Fruit fly (Drosophila melanogaster) whole organism, prepupa: ENCODE measurements around the gene CG2017.

Experiments used
- CG10631 ChIP-seq: fragments of 200-800 bp; sonication (Bioruptor generic); optimal IDR thresholded peaks from 2 replicates; lab custom pipeline; 2016; ENCODE audit warnings: missing biosample characterization, missing genetic modification characterization
- CG10669 ChIP-seq: fragments of 200-800 bp; sonication (Bioruptor generic); optimal IDR thresholded peaks from 3 replicates; lab custom pipeline; 2018; ENCODE audit warnings: missing biosample characterization, mild to moderate bottlenecking, missing genetic modification characterization, moderate library complexity
- CG11294 ChIP-seq: fragments of 200-800 bp; sonication (Bioruptor generic); IDR thresholded peaks from 2 replicates; pipeline ENCODE4 v1.3.6; 2022; ENCODE audit warnings: missing biosample characterization, missing genetic modification characterization
- CG11762 ChIP-seq: fragments of 200-800 bp; sonication (Bioruptor generic); optimal IDR thresholded peaks from 3 replicates; lab custom pipeline; 2016; ENCODE audit warnings: missing biosample characterization, missing genetic modification characterization; ENCODE audit not compliant: insufficient read depth
- CG16779 ChIP-seq: fragments of 200-800 bp; sonication (Bioruptor generic); optimal IDR thresholded peaks from 3 replicates; lab custom pipeline; 2017; ENCODE audit warnings: missing biosample characterization, mild to moderate bottlenecking, missing genetic modification characterization
- CG31627 ChIP-seq: fragments of 200-800 bp; sonication (Bioruptor generic); optimal IDR thresholded peaks from 3 replicates; lab custom pipeline; 2016; ENCODE audit warnings: missing biosample characterization, missing genetic modification characterization
- CG34406 ChIP-seq: fragments of 200-800 bp; sonication (Bioruptor generic); optimal IDR thresholded peaks from 3 replicates; lab custom pipeline; 2016; ENCODE audit warnings: missing biosample characterization, missing genetic modification characterization
- CG3919 ChIP-seq: fragments of 200-800 bp; sonication (Bioruptor generic); optimal IDR thresholded peaks from 3 replicates; lab custom pipeline; 2016; ENCODE audit warnings: missing biosample characterization, missing genetic modification characterization
- CG4318 ChIP-seq: fragments of 200-800 bp; sonication (Bioruptor generic); optimal IDR thresholded peaks from 3 replicates; lab custom pipeline; 2017; ENCODE audit warnings: missing biosample characterization, mild to moderate bottlenecking, missing genetic modification characterization
- CG6808 ChIP-seq: fragments of 200-800 bp; sonication (Bioruptor generic); optimal IDR thresholded peaks from 3 replicates; lab custom pipeline; 2017; ENCODE audit warnings: missing biosample characterization, missing genetic modification characterization, mild to moderate bottlenecking, moderate library complexity, missing genetic modification reagents
- CG7368 ChIP-seq: fragments of 200-800 bp; sonication (Bioruptor generic); optimal IDR thresholded peaks from 3 replicates; lab custom pipeline; 2016; ENCODE audit warnings: missing biosample characterization, missing genetic modification characterization
- CG8119 ChIP-seq: fragments of 200-800 bp; sonication (Bioruptor generic); IDR thresholded peaks from 3 replicates; pipeline ENCODE4 v1.3.6; 2022; ENCODE audit warnings: missing biosample characterization, missing genetic modification characterization
- CG9139 ChIP-seq: fragments of 200-800 bp; sonication (Bioruptor generic); optimal IDR thresholded peaks from 3 replicates; lab custom pipeline; 2017; ENCODE audit warnings: missing biosample characterization, mild to moderate bottlenecking, missing genetic modification characterization
- Eip75B ChIP-seq: fragments of 200-800 bp; sonication (Bioruptor generic); optimal IDR thresholded peaks from 3 replicates; lab custom pipeline; 2016; ENCODE audit warnings: missing biosample characterization, missing genetic modification characterization
- Eip78C ChIP-seq: fragments of 200-800 bp; sonication (Bioruptor generic); peaks from one replicate; lab custom pipeline; 2016; ENCODE audit warnings: missing biosample characterization, missing genetic modification characterization
- Ets96B ChIP-seq: fragments of 200-800 bp; optimal IDR thresholded peaks from 2 replicates; lab custom pipeline; 2019; ENCODE audit warnings: missing biosample characterization, mild to moderate bottlenecking, missing genetic modification characterization, moderate library complexity
- Gug ChIP-seq: fragments of 200-800 bp; sonication (Bioruptor generic); IDR thresholded peaks from 2 replicates; pipeline ENCODE4 v1.3.6; 2022; ENCODE audit warnings: missing biosample characterization, missing genetic modification characterization
- Hr38 ChIP-seq: sonication (Bioruptor generic); optimal IDR thresholded peaks from 2 replicates; lab custom pipeline; 2016; ENCODE audit warnings: missing biosample characterization, missing genetic modification characterization
- Hr39 ChIP-seq: fragments of 200-800 bp; sonication (Bioruptor generic); optimal IDR thresholded peaks from 2 replicates; lab custom pipeline; 2016; ENCODE audit warnings: missing biosample characterization, missing genetic modification characterization
- Lpt ChIP-seq: fragments of 200-800 bp; sonication (Bioruptor generic); optimal IDR thresholded peaks from 3 replicates; lab custom pipeline; 2016; ENCODE audit warnings: missing biosample characterization, missing genetic modification characterization
- Met ChIP-seq: fragments of 200-800 bp; sonication (Bioruptor generic); optimal IDR thresholded peaks from 3 replicates; lab custom pipeline; 2016; ENCODE audit warnings: missing biosample characterization, missing genetic modification characterization
- OdsH ChIP-seq: fragments of 200-800 bp; sonication (Bioruptor generic); optimal IDR thresholded peaks from 3 replicates; lab custom pipeline; 2016; ENCODE audit warnings: missing biosample characterization, missing genetic modification characterization
- Smox ChIP-seq: fragments of 200-800 bp; sonication (Bioruptor generic); optimal IDR thresholded peaks from 3 replicates; lab custom pipeline; 2016; ENCODE audit warnings: missing biosample characterization, missing genetic modification characterization
- Sox14 ChIP-seq: fragments of 200-800 bp; sonication (Bioruptor generic); optimal IDR thresholded peaks from 3 replicates; lab custom pipeline; 2016; ENCODE audit warnings: missing biosample characterization, missing genetic modification characterization
- achi ChIP-seq: fragments of 200-800 bp; sonication (Bioruptor generic); optimal IDR thresholded peaks from 3 replicates; lab custom pipeline; 2016; ENCODE audit warnings: missing biosample characterization, missing genetic modification characterization
- acj6 ChIP-seq: fragments of 200-800 bp; sonication (Bioruptor generic); optimal IDR thresholded peaks from 3 replicates; lab custom pipeline; 2016; ENCODE audit warnings: missing biosample characterization, missing genetic modification characterization
- dac ChIP-seq: fragments of 200-800 bp; sonication (Bioruptor generic); optimal IDR thresholded peaks from 2 replicates; lab custom pipeline; 2017; ENCODE audit warnings: missing biosample characterization, mild to moderate bottlenecking, missing genetic modification characterization
- eg ChIP-seq: fragments of 200-800 bp; sonication (Bioruptor generic); IDR thresholded peaks from 3 replicates; pipeline ENCODE4 v1.3.6; 2022; ENCODE audit warnings: missing biosample characterization, missing genetic modification characterization
- esn ChIP-seq: fragments of 200-800 bp; sonication (Bioruptor generic); optimal IDR thresholded peaks from 2 replicates; lab custom pipeline; 2016; ENCODE audit warnings: missing biosample characterization, mild to moderate bottlenecking, missing genetic modification characterization, moderate library complexity
- fd59A ChIP-seq: fragments of 200-800 bp; sonication (Bioruptor generic); optimal IDR thresholded peaks from 2 replicates; lab custom pipeline; 2017; ENCODE audit warnings: missing biosample characterization, mild to moderate bottlenecking, missing genetic modification characterization, missing genetic modification reagents
- fd85E ChIP-seq: fragments of 200-800 bp; sonication (Bioruptor generic); optimal IDR thresholded peaks from 3 replicates; lab custom pipeline; 2016; ENCODE audit warnings: missing biosample characterization, missing genetic modification characterization
- fkh ChIP-seq: fragments of 200-800 bp; sonication (Bioruptor generic); optimal IDR thresholded peaks from 3 replicates; lab custom pipeline; 2017; ENCODE audit warnings: missing biosample characterization, mild to moderate bottlenecking, missing genetic modification characterization, moderate library complexity
- net ChIP-seq: fragments of 200-800 bp; sonication (Bioruptor generic); optimal IDR thresholded peaks from 3 replicates; lab custom pipeline; 2016; ENCODE audit warnings: missing biosample characterization, missing genetic modification characterization
- pdm3 ChIP-seq: fragments of 200-800 bp; sonication (Bioruptor generic); optimal IDR thresholded peaks from 3 replicates; lab custom pipeline; 2016; ENCODE audit warnings: missing biosample characterization, missing genetic modification characterization
- salr ChIP-seq, 2 experiments: fragments of 200-800 bp; sonication (Bioruptor generic); optimal IDR thresholded peaks; 3 replicates each; lab custom pipeline; 2016 to 2018; ENCODE audit warnings: missing biosample characterization in 2 of 2, missing genetic modification characterization in 2 of 2, mild to moderate bottlenecking in 1 of 2
- spab ChIP-seq: fragments of 200-800 bp; sonication (Bioruptor generic); optimal IDR thresholded peaks from 2 replicates; lab custom pipeline; 2017; ENCODE audit warnings: missing biosample characterization, mild to moderate bottlenecking, missing genetic modification characterization, missing genetic modification reagents
- ss ChIP-seq, 2 experiments: fragments of 200-800 bp; sonication (Bioruptor generic); optimal IDR thresholded peaks; 2 replicates in 1 of 2; 3 replicates in 1 of 2; lab custom pipeline; 2017 to 2018; ENCODE audit warnings: mild to moderate bottlenecking in 2 of 2, missing biosample characterization in 2 of 2, missing genetic modification characterization in 2 of 2, moderate library complexity in 1 of 2
- svp ChIP-seq: fragments of 200-800 bp; sonication (Bioruptor generic); peaks from one replicate; lab custom pipeline; 2016; ENCODE audit warnings: missing biosample characterization, missing genetic modification characterization
- topi ChIP-seq: fragments of 200-800 bp; sonication (Bioruptor generic); optimal IDR thresholded peaks from 3 replicates; lab custom pipeline; 2016; ENCODE audit warnings: missing biosample characterization, missing genetic modification characterization
- vri ChIP-seq: fragments of 200-800 bp; sonication (Bioruptor generic); optimal IDR thresholded peaks from 3 replicates; lab custom pipeline; 2016; ENCODE audit warnings: missing biosample characterization, mild to moderate bottlenecking, missing genetic modification characterization

CG2017 gene

DNA sequence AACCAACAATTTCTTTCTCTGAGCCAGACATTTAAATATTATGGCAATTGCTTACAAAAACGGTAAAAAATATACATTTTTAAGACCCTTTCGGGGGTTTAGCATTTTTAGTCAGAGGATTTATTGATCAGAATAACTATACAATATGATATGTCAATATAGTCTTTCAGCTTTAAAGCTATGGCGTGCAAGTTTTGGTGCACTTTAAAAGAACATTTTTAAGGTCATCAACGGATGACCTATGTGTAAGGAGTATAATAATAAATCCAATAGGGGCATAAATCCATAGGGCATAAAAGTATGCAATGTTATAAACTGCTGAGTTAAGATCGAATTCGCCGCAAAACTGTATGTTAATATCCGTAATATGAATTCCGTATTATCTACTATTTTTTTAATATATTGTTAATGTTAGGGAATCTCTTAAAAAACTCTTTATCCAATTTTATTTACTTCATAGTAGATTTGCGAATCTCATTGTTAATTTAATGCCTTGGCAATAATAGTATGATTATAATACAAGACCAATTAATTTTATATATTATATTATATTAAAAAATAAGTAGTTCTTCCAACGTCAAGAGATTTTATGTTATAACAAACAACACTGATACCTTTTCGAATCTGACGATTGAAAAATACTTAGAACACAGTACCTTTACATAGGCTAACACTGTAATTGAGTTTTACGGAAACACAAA lies 15.5 kb downstream of the CG2017 start, which contains the start of gene CG14676:
CG14676 (plus strand) TSS at position 651 of the 701 bp plus-strand sequence.
- no peak for TF ChIP-seq topi
- TF ChIP-seq svp (GFP tag; lab: Kevin White, UChicago), result peak; percentile 93
- TF ChIP-seq, all 60 proteins: peak for 1

dm6 chr3R:5843516-5843915 lies 18.7 kb downstream of the CG2017 start:
- TF ChIP-seq svp (GFP tag; lab: Kevin White, UChicago) (peak; percentile 88), CG34406 (GFP tag; lab: Kevin White, UChicago) (no peak), Met (no peak)

DNA sequence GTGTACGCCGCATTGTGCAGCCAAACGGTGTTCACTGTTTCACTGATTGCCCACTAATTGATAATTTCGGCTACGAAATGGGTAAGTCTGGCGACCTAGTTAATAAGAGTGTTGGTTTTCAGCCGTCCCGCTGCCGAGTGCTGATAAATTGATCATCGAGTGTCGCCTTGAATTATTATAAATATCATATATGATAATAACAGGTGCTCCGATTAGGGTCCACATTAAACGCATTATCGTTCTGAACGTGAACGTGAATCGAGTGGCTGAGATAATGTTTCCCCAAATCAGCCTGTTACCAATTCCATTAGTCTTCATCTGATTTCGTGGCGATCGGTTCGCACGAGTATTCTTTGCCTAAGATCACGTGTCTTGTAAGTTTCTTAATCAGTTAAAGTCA lies 20.9 kb downstream of the CG2017 start:
- no peak for TF ChIP-seq esn (GFP tag; lab: Kevin White, UChicago)
- no peak for TF ChIP-seq OdsH
- peak; percentile 21 for TF ChIP-seq vri (GFP tag; lab: Kevin White, UChicago)

- no peak for TF ChIP-seq Sox14 (GFP tag; lab: Kevin White, UChicago)
- no peak for TF ChIP-seq CG7368
- TF ChIP-seq spab (GFP tag; lab: Kevin White, UChicago), result no peak
- no peak for TF ChIP-seq CG10631 (GFP tag; lab: Kevin White, UChicago)
- TF ChIP-seq Ets96B, result no peak
- TF ChIP-seq Met, result no peak
- no peak for TF ChIP-seq eg
- no peak for TF ChIP-seq achi (GFP tag; lab: Kevin White, UChicago)
- no peak for TF ChIP-seq CG11294 (GFP tag; lab: Robert Waterston, UW)
- no peak for TF ChIP-seq Hr38 (GFP tag; lab: Kevin White, UChicago)
- no peak for TF ChIP-seq Lpt (GFP tag; lab: Kevin White, UChicago)
- TF ChIP-seq Hr39 (GFP tag; lab: Kevin White, UChicago), result no peak
- no peak for TF ChIP-seq CG8119 (GFP tag; lab: Robert Waterston, UW)
- TF ChIP-seq Eip75B (GFP tag; lab: Kevin White, UChicago), result no peak
- no peak for TF ChIP-seq ss (GFP tag; optimal IDR thresholded peaks at IDR 0.05; lab: Kevin White, UChicago)
- no peak for TF ChIP-seq esn (GFP tag; lab: Kevin White, UChicago)
- no peak for TF ChIP-seq Smox
- TF ChIP-seq dac (GFP tag; lab: Kevin White, UChicago), result no peak
- TF ChIP-seq CG16779 (tag; lab: Kevin White, UChicago), result no peak
Measured at dm6 chr3R:5840870-5841269, 21.3 kb downstream of the CG2017 start, which contains the start of gene CG1213. TSS of gene CG1213 (plus strand) at chr3R:5841170.

DNA sequence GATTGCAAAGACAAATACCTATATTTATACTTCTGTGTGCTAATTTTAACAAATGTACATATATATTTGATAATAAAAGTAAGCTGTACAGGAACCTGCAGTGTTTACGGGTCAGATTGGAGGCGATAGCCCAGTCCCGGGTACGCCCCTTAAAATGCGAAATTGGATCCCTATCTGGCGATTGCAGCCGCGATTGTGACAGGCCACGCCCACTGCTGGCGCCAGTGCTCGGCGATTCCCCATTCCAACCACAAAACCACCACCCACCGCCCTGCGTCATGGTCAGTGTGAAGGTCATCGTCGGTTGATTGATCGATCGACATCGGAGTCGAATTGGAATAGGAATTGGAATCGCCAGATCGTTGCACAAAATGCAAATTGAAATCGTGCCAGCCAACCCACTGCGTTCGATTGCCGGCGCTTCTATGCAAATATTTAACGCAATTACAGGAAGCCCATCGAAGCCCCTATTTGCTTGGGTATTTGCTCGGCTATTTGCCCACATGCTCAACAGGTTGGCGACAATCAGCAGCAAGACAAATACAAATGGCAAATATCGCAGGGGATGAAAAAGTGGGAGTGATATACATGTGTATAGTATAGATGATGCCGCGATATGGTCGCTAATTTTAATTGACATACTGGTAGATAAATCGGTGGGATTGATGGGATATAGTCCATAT lies 23.4 kb downstream of the CG2017 start:
- TF ChIP-seq OdsH (peak; percentile 51), net (GFP tag; lab: Kevin White, UChicago) (peak; percentile 46), fkh (GFP tag; lab: Kevin White, UChicago) (peak; percentile 41), esn (GFP tag; lab: Kevin White, UChicago) (peak; percentile 14), fd59A (peak; percentile 11), Gug (GFP tag; lab: Robert Waterston, UW) (0 out of 2 replicates have a peak, but pooled peaks have one; percentile 13), Sox14 (GFP tag; lab: Kevin White, UChicago) (no peak), CG11294 (GFP tag; lab: Robert Waterston, UW) (no peak), Eip78C (GFP tag; lab: Kevin White, UChicago) (peak; percentile 83), CG7368 (peak; percentile 39), CG10669 (GFP tag; lab: Kevin White, UChicago) (peak; percentile 52), CG10631 (GFP tag; lab: Kevin White, UChicago) (peak; percentile 41), CG6808 (GFP tag; lab: Kevin White, UChicago) (no peak), acj6 (peak; percentile 31), salr (GFP tag; optimal IDR thresholded peaks at IDR 0.05; lab: Kevin White, UChicago) (peak in 1 of 2 experiments; percentile 54), pdm3 (GFP tag; lab: Kevin White, UChicago) (peak; percentile 11), CG3919 (GFP tag; lab: Kevin White, UChicago) (peak; percentile 47), Lpt (GFP tag; lab: Kevin White, UChicago) (no peak), CG34406 (GFP tag; lab: Kevin White, UChicago) (peak; percentile 19), fd85E (no peak), Eip75B (GFP tag; lab: Kevin White, UChicago) (peak; percentile 18), CG31627 (GFP tag; lab: Kevin White, UChicago) (no peak), CG9139 (no peak), CG11762 (GFP tag; lab: Kevin White, UChicago) (peak; percentile 13), dac (GFP tag; lab: Kevin White, UChicago) (no peak), CG4318 (peak; percentile 21)
